Worm (Caenorhabditis elegans) whole organism, young adult: Measurements from ENCODE around the gene taf-2.

Source experiments
- B0336.3 ChIP-seq: fragments of 200-800 bp; sonication (Bioruptor generic); IDR thresholded peaks from 2 replicates; pipeline ENCODE4 v1.3.6; 2022; ENCODE audit warnings: missing genetic modification characterization, missing compliant biosample characterization
- C06A6.2 ChIP-seq: fragments of 200-800 bp; sonication (Bioruptor generic); conservative IDR thresholded peaks from 2 replicates; pipeline ENCODE4 v1.3.6; 2022; ENCODE audit warnings: missing genetic modification characterization, missing compliant biosample characterization
- F10E7.11 ChIP-seq: sonication (generic microtip); optimal IDR thresholded peaks from 2 replicates; lab custom pipeline; 2017; ENCODE audit warnings: mild to moderate bottlenecking, missing genetic modification characterization, moderate library complexity, missing compliant biosample characterization
- F52B5.7 ChIP-seq: sonication (generic microtip); optimal IDR thresholded peaks from 2 replicates; lab custom pipeline; 2016; ENCODE audit warnings: mild to moderate bottlenecking, missing genetic modification characterization, missing compliant biosample characterization
- K12H6.12 ChIP-seq: fragments of 200-800 bp; sonication (Bioruptor generic); optimal IDR thresholded peaks from 2 replicates; lab custom pipeline; 2018; ENCODE audit warnings: mild to moderate bottlenecking, missing genetic modification characterization, missing compliant biosample characterization
- ama-1 ChIP-seq, 3 experiments: fragments of 150-350 bp in 1 of 3; sonication (generic microtip) in 2 of 3; optimal IDR thresholded peaks; 2 replicates each; lab custom pipeline; 2014 to 2018; ENCODE audit warnings: missing biosample characterization in 2 of 3, missing genetic modification characterization in 2 of 3, missing genetic modification reagents in 2 of 3
- aptf-3 ChIP-seq: fragments of 200-800 bp; sonication (Bioruptor generic); IDR thresholded peaks from 2 replicates; pipeline ENCODE4 v1.3.6; 2022; ENCODE audit warnings: missing genetic modification characterization, missing compliant biosample characterization
- athp-1 ChIP-seq: sonication (generic microtip); optimal IDR thresholded peaks from 2 replicates; lab custom pipeline; 2017; ENCODE audit warnings: mild to moderate bottlenecking, missing genetic modification characterization, missing compliant biosample characterization
- cebp-1 ChIP-seq, 2 experiments: fragments of 200-800 bp in 1 of 2; sonication (Bioruptor generic) in 1 of 2; sonication (generic microtip) in 1 of 2; IDR thresholded peaks in 1 of 2; optimal IDR thresholded peaks in 1 of 2; 2 replicates each; pipeline versions ENCODE4 v1.3.6 to Lab custom; 2017 to 2022; ENCODE audit warnings: missing compliant biosample characterization in 2 of 2, missing genetic modification characterization in 2 of 2, mild to moderate bottlenecking in 1 of 2, missing genetic modification reagents in 1 of 2, moderate library complexity in 1 of 2
- ceh-40 ChIP-seq: fragments of 200-800 bp; sonication (Bioruptor generic); IDR thresholded peaks from 2 replicates; pipeline ENCODE4 v1.3.6; 2022; ENCODE audit warnings: missing genetic modification characterization, missing compliant biosample characterization
- dox-1 ChIP-seq: fragments of 200-800 bp; sonication (Bioruptor generic); IDR thresholded peaks from 2 replicates; pipeline ENCODE4 v1.3.6; 2022; ENCODE audit warnings: missing genetic modification reagents, missing genetic modification characterization, missing compliant biosample characterization
- dpl-1 ChIP-seq: fragments of 150-350 bp; optimal IDR thresholded peaks from 2 replicates; lab custom pipeline; 2014; ENCODE audit warnings: missing biosample characterization, missing genetic modification reagents, missing genetic modification characterization
- egl-18 ChIP-seq: fragments of 200-800 bp; sonication (Bioruptor generic); IDR thresholded peaks from 2 replicates; pipeline ENCODE4 v1.3.6; 2022; ENCODE audit warnings: missing genetic modification reagents, missing genetic modification characterization, missing compliant biosample characterization
- hmg-1.2 ChIP-seq: fragments of 200-800 bp; sonication (Bioruptor generic); IDR thresholded peaks from 2 replicates; pipeline ENCODE4 v1.3.6; 2022; ENCODE audit warnings: missing genetic modification reagents, missing genetic modification characterization, missing compliant biosample characterization
- hsf-1 ChIP-seq: fragments of 200-800 bp; sonication (Bioruptor generic); IDR thresholded peaks from 2 replicates; pipeline ENCODE4 v1.3.6; 2022; ENCODE audit warnings: missing genetic modification reagents, missing genetic modification characterization, missing compliant biosample characterization
- lin-35 ChIP-seq, 3 experiments: fragments of 150-350 bp in 2 of 3; sonication (generic microtip) in 1 of 3; optimal IDR thresholded peaks; 2 replicates each; lab custom pipeline; 2014 to 2018; ENCODE audit warnings: missing biosample characterization in 3 of 3, missing genetic modification characterization in 3 of 3, missing genetic modification reagents in 3 of 3
- lin-40 ChIP-seq: sonication (generic microtip); optimal IDR thresholded peaks from 2 replicates; lab custom pipeline; 2016; ENCODE audit warnings: missing genetic modification characterization, mild to moderate bottlenecking, missing compliant biosample characterization, missing genotype, missing genetic modification reagents
- madf-3 ChIP-seq: fragments of 200-800 bp; sonication (Bioruptor generic); IDR thresholded peaks from 2 replicates; pipeline ENCODE4 v1.3.6; 2022; ENCODE audit warnings: missing genetic modification reagents, missing genetic modification characterization, missing compliant biosample characterization
- mcd-1 ChIP-seq: fragments of 200-800 bp; sonication (Bioruptor generic); IDR thresholded peaks from 2 replicates; pipeline ENCODE4 v1.3.6; 2022; ENCODE audit warnings: missing genetic modification reagents, missing genetic modification characterization, missing compliant biosample characterization
- nfya-2 ChIP-seq: fragments of 200-800 bp; sonication (Bioruptor generic); IDR thresholded peaks from 2 replicates; pipeline ENCODE4 v1.3.6; 2022; ENCODE audit warnings: missing genetic modification reagents, missing genetic modification characterization, missing compliant biosample characterization
- nhr-179 ChIP-seq: sonication (generic microtip); optimal IDR thresholded peaks from 2 replicates; lab custom pipeline; 2016; ENCODE audit warnings: mild to moderate bottlenecking, missing genetic modification characterization, missing compliant biosample characterization
- rec-8 ChIP-seq, 2 experiments: sonication (generic microtip); optimal IDR thresholded peaks; 2 replicates each; lab custom pipeline; 2016; ENCODE audit warnings: mild to moderate bottlenecking in 2 of 2, missing genetic modification characterization in 2 of 2, missing genetic modification reagents in 2 of 2, missing genotype in 2 of 2, missing biosample characterization in 1 of 2, missing compliant biosample characterization in 1 of 2, moderate library complexity in 1 of 2
- snpc-1.1 ChIP-seq: sonication (generic microtip); optimal IDR thresholded peaks from 2 replicates; lab custom pipeline; 2017; ENCODE audit warnings: missing genetic modification characterization, mild to moderate bottlenecking, missing compliant biosample characterization, antibody characterized with exemption, moderate library complexity, missing genotype, missing genetic modification reagents; ENCODE audit not compliant: insufficient read depth
- tbx-9 ChIP-seq: sonication (generic microtip); optimal IDR thresholded peaks from 2 replicates; lab custom pipeline; 2016; ENCODE audit warnings: borderline replicate concordance, missing genetic modification characterization, inconsistent platforms, missing compliant biosample characterization
- unc-62 ChIP-seq: fragments of 150-350 bp; optimal IDR thresholded peaks from 2 replicates; lab custom pipeline; 2014; ENCODE audit warnings: missing biosample characterization, missing genetic modification reagents, missing genetic modification characterization
- zfh-2 ChIP-seq: fragments of 200-800 bp; sonication (Bioruptor generic); conservative IDR thresholded peaks from 2 replicates; pipeline ENCODE4 v1.3.6; 2022; ENCODE audit warnings: missing genetic modification reagents, missing genetic modification characterization, missing compliant biosample characterization
- zim-3 ChIP-seq: sonication (generic microtip); optimal IDR thresholded peaks from 2 replicates; lab custom pipeline; 2017; ENCODE audit warnings: mild to moderate bottlenecking, missing genetic modification characterization, moderate library complexity, missing compliant biosample characterization
- ztf-18 ChIP-seq: sonication (generic microtip); optimal IDR thresholded peaks from 2 replicates; lab custom pipeline; 2016; ENCODE audit warnings: missing genotype, mild to moderate bottlenecking, missing genetic modification characterization, missing compliant biosample characterization
- ztf-22 ChIP-seq: fragments of 200-800 bp; sonication (Bioruptor generic); optimal IDR thresholded peaks from 2 replicates; lab custom pipeline; 2018; ENCODE audit warnings: mild to moderate bottlenecking, missing genetic modification characterization, moderate library complexity, missing compliant biosample characterization
- ztf-3 ChIP-seq: fragments of 200-800 bp; sonication (Bioruptor generic); optimal IDR thresholded peaks from 2 replicates; lab custom pipeline; 2018; ENCODE audit warnings: mild to moderate bottlenecking, missing genetic modification characterization, missing compliant biosample characterization

taf-2 gene

ce11 chrIV:3597356-3597755 lies 3.9 kb upstream of the taf-2 start:
- TF ChIP-seq snpc-1.1 (tag; lab: Kevin White, UChicago) (no peak), rec-8 (tag; optimal IDR thresholded peaks at IDR 0.05; lab: Kevin White, UChicago) (no peak), ztf-22 (GFP tag; lab: Kevin White, UChicago) (no peak), egl-18 (GFP tag; lab: Robert Waterston, UW) (no peak), athp-1 (tag; lab: Kevin White, UChicago) (no peak), nfya-2 (GFP tag; lab: Robert Waterston, UW) (no peak), aptf-3 (GFP tag; lab: Robert Waterston, UW) (no peak), nhr-179 (no peak), ama-1 (optimal IDR thresholded peaks at IDR 0.05; lab: Kevin White, UChicago) (no peak), ama-1 (GFP tag; optimal IDR thresholded peaks at IDR 0.05; lab: Kevin White, UChicago) (no peak)

- TF ChIP-seq zfh-2 (GFP tag; lab: Robert Waterston, UW) (peak; percentile 70), hsf-1 (no peak)
Measured at ce11 chrIV:3590821-3591220, 2.6 kb downstream of the taf-2 start.

DNA sequence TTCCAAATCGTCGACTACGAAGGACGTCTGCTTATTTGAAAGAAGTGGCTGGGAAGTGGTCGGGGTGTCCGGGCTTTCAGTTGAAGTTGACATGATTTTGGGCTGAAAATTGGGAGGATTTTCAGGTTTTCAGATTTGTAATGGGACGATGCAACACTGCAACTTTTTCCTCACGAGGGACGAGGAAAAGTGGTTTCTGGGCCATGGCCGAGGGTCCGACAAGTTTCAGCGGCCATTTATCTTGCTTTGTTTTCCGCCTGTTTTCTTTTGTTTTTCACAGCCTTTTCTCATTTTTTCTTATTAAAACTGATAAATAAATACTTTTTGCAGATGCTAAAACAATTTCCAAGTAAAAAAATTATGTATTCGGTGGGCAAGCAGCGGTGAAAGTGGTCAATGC lies 10.6 kb downstream of the taf-2 start, which contains the start of gene blos-7:
TSS of gene blos-7 (minus strand) at position 101 of the 400 bp plus-strand sequence.
- 0 out of 2 replicates have a peak, but pooled peaks have one; percentile 9 for TF ChIP-seq dox-1 (GFP tag; lab: Robert Waterston, UW)

- TF ChIP-seq mcd-1 (peak; percentile 56), C06A6.2 (GFP tag; lab: Robert Waterston, UW) (no peak)
Measured at ce11 chrIV:3579477-3579975, 13.9 kb downstream of the taf-2 start, which contains the start of gene Y37E11B.1. Gene Y37E11B.1 (plus strand): TSS chrIV:3579621.

DNA sequence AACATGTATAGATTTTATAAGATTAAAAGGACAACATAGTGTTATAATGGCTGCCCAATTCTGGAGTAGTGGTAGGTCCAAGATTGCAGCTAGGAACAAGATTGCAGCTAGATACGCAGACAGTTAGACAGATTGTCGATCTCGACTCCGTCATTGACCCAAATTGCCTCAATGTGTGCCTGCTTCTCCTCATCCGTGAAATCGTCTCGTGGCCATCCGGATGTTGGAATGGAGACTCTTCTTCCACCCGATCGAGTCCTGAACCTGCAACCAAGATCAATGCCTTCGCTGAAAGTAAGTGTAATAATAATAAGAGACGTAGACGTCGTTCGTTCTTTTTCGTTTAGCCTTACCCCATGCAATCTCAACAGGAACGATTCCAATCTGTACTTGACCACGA lies 14.7 kb downstream of the taf-2 start:
- TF ChIP-seq hmg-1.2 (GFP tag; lab: Robert Waterston, UW) (peak; percentile 43; the same call in 1 of the 2 replicates), ceh-40 (no peak)

ce11 chrIV:3578155-3578554 lies 15.3 kb downstream of the taf-2 start, which contains the start of gene Y37E11B.2:
Gene Y37E11B.2 (plus strand): TSS chrIV:3578455.
- no peak for TF ChIP-seq lin-40 (tag; lab: Kevin White, UChicago)
- no peak for TF ChIP-seq dpl-1 (GFP tag; lab: Kevin White, UChicago)
- TF ChIP-seq C06A6.2 (GFP tag; lab: Robert Waterston, UW), result no peak
- TF ChIP-seq lin-35 (GFP tag; optimal IDR thresholded peaks at IDR 0.05; lab: Kevin White, UChicago), result no peak
- no peak for TF ChIP-seq tbx-9 (tag; lab: Kevin White, UChicago)
- TF ChIP-seq unc-62 (GFP tag; lab: Kevin White, UChicago), result no peak
- no peak for TF ChIP-seq B0336.3 (GFP tag; lab: Robert Waterston, UW)
- TF ChIP-seq F52B5.7 (tag; lab: Kevin White, UChicago), result no peak
- TF ChIP-seq ztf-18 (tag; lab: Kevin White, UChicago), result no peak
- no peak for TF ChIP-seq K12H6.12 (tag; lab: Kevin White, UChicago)
- no peak for TF ChIP-seq cebp-1 (GFP tag; IDR thresholded peaks at IDR 0.05; lab: Robert Waterston, UW)
- no peak for TF ChIP-seq cebp-1 (tag; optimal IDR thresholded peaks at IDR 0.05; lab: Kevin White, UChicago)
- TF ChIP-seq ama-1 (optimal IDR thresholded peaks at IDR 0.05; lab: Kevin White, UChicago), result no peak
- no peak for TF ChIP-seq ama-1 (GFP tag; optimal IDR thresholded peaks at IDR 0.05; lab: Kevin White, UChicago)
- TF ChIP-seq madf-3 (GFP tag; lab: Robert Waterston, UW), result no peak
- TF ChIP-seq F10E7.11 (tag; lab: Kevin White, UChicago), result no peak
- TF ChIP-seq mcd-1, result no peak
- TF ChIP-seq zim-3 (tag; lab: Kevin White, UChicago), result no peak
- no peak for TF ChIP-seq ztf-3 (GFP tag; lab: Kevin White, UChicago)
